Worm (Caenorhabditis elegans): ENCODE data around the gene xrn-1.

ce11 chrII:14038331-14038730, 30.4 kb upstream of the xrn-1 start:
- TF ChIP-seq daf-12 (tag; optimal IDR thresholded peaks at IDR 0.05) (no peak), nhr-11 (tag; optimal IDR thresholded peaks at IDR 0.05) (no peak), mdl-1 (tag; optimal IDR thresholded peaks at IDR 0.05) (no peak), nfya-1 (tag; optimal IDR thresholded peaks at IDR 0.05; ENCODE audit: insufficient read depth) (peak; percentile 10), aly-2 (tag; optimal IDR thresholded peaks at IDR 0.05) (no peak), unc-39 (tag; optimal IDR thresholded peaks at IDR 0.05) (no peak), nhr-12 (tag; optimal IDR thresholded peaks at IDR 0.05) (no peak)

Data from whole organism, L3 larva.